Worm (Caenorhabditis elegans): ENCODE data around the gene cest-13.

The cest-13 gene

DNA sequence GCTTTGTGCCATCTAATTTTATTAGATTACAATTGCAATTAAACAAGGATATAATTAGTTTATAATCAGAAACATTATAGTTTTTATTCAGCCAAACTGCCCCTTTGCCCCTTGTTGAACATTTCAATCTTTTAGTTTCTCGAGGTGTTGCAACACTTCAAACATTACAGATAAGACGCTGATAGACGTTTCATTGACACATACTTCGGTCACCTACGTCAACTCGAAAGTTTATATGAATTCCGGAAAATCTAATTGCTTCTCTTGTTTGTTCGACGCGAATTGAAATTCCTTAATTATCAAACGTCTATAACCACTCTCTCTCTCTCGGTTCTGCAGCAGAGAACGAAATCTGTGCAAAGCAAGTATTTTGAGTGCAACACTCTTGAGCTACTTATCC lies 7.2 kb downstream of the cest-13 start:
- no peak for TF ChIP-seq nhr-237 (tag; optimal IDR thresholded peaks at IDR 0.05)
- TF ChIP-seq elt-2 (tag; optimal IDR thresholded peaks at IDR 0.05): peak; percentile 13
- no peak for TF ChIP-seq ceh-63 (GFP tag; optimal IDR thresholded peaks at IDR 0.05)

DNA sequence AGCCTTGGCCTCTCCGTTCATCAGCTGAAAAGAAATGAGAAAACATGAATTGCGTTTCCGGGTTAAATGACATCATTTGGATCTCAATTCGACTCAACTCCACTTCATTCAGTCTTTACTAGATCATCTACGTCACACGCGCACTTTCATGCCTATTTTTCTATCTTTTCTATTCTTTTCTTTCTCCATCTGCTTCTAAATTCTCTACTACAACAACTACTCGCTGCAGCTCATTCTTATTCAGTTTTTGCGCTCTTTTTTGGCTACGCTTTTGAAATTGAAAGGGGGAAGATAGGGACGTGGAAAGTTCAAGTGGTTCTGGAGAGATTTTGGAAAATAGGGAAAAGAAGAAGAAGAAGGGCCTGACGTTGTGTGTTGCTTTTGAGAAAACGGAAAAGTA lies 8.5 kb downstream of the cest-13 start:
- TF ChIP-seq fkh-4 (tag; optimal IDR thresholded peaks at IDR 0.05; ENCODE audit: borderline replicate concordance) (no peak), snu-23 (GFP tag; optimal IDR thresholded peaks at IDR 0.05) (peak; percentile 16), nhr-84 (tag; optimal IDR thresholded peaks at IDR 0.05) (no peak), zip-4 (GFP tag; optimal IDR thresholded peaks at IDR 0.05) (no peak), swsn-7 (tag; optimal IDR thresholded peaks at IDR 0.05) (peak; percentile 15), blmp-1 (tag; optimal IDR thresholded peaks at IDR 0.05) (peak; percentile 3), ceh-63 (GFP tag; optimal IDR thresholded peaks at IDR 0.05) (no peak), aly-2 (tag; optimal IDR thresholded peaks at IDR 0.05) (no peak), nhr-47 (tag; optimal IDR thresholded peaks at IDR 0.05) (peak; percentile 50), mdl-1 (tag; optimal IDR thresholded peaks at IDR 0.05) (peak in 1 of 2 experiments; percentile 0), F16B12.6 (tag; optimal IDR thresholded peaks at IDR 0.05) (no peak), mep-1 (tag; optimal IDR thresholded peaks at IDR 0.05) (peak; percentile 54), ets-5 (GFP tag; IDR thresholded peaks at IDR 0.05) (no peak), lin-14 (GFP tag; optimal IDR thresholded peaks at IDR 0.05) (peak; percentile 93), isw-1 (GFP tag; IDR thresholded peaks at IDR 0.05) (peak; percentile 19; the same call in 1 of the 2 replicates), nhr-20 (tag; optimal IDR thresholded peaks at IDR 0.05) (peak; percentile 21), ceh-82 (tag; optimal IDR thresholded peaks at IDR 0.05) (peak in 1 of 3 experiments; percentile 32), dpl-1 (GFP tag; optimal IDR thresholded peaks at IDR 0.05) (peak in 1 of 3 experiments; percentile 18), ces-1 (GFP tag; optimal IDR thresholded peaks at IDR 0.05) (peak; percentile 8), lsy-2 (tag; optimal IDR thresholded peaks at IDR 0.05) (peak; percentile 14 to 61), fos-1 (tag; optimal IDR thresholded peaks at IDR 0.05) (peak; percentile 7), fkh-10 (GFP tag; optimal IDR thresholded peaks at IDR 0.05) (peak; percentile 88), efl-3 (GFP tag; optimal IDR thresholded peaks at IDR 0.05) (no peak), efl-1 (optimal IDR thresholded peaks at IDR 0.05) (peak; percentile 7 to 21), efl-1 (GFP tag; optimal IDR thresholded peaks at IDR 0.05 in 1 of 2) (no peak), ceh-8 (GFP tag; optimal IDR thresholded peaks at IDR 0.05) (peak; percentile 12), xbp-1 (tag; optimal IDR thresholded peaks at IDR 0.05) (peak; percentile 32), egl-27 (tag; optimal IDR thresholded peaks at IDR 0.05) (peak in 1 of 2 experiments; percentile 4), rnt-1 (tag; optimal IDR thresholded peaks at IDR 0.05) (peak; percentile 18), lin-13 (GFP tag; optimal IDR thresholded peaks at IDR 0.05) (peak; percentile 0), ztf-4 (tag; optimal IDR thresholded peaks at IDR 0.05) (peak; percentile 39), zag-1 (tag; optimal IDR thresholded peaks at IDR 0.05) (peak; percentile 63), tbx-2 (tag; optimal IDR thresholded peaks at IDR 0.05) (peak; percentile 64), mef-2 (tag; optimal IDR thresholded peaks at IDR 0.05) (peak; percentile 33), fkh-8 (tag; optimal IDR thresholded peaks at IDR 0.05) (peak; percentile 81), unc-86 (tag; optimal IDR thresholded peaks at IDR 0.05) (peak; percentile 52), nhr-71 (tag; optimal IDR thresholded peaks at IDR 0.05) (peak; percentile 73), lin-35 (GFP tag; optimal IDR thresholded peaks at IDR 0.05) (no peak)

DNA sequence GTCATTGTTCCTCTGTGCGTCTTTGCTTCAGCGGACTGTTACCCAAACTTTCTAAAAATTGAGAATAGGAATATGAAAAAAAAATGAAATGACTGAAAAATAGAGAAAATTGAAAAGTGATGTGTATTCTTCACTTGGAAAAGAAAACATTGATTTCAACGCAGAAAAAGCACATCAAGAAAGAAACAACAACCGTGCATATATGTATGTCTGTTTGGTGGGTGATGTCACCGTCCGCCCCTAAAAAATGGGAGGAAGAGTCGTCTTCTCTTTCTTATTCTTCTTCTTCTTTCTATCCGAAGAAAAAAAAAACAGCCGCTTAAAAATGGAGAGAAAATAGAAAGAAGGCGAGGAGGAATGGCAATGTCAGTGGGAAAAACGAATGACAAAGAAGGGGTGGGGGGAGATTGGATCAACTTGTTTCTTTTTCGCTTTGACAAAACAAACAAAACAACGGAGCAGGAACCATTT lies 10.5 kb downstream of the cest-13 start, which contains the start of gene nkb-3:
Gene nkb-3, minus strand, starts transcription at position 51 of the 471 bp plus-strand sequence.
- TF ChIP-seq nhr-77 (tag; optimal IDR thresholded peaks at IDR 0.05): no peak
- no peak for TF ChIP-seq nhr-76 (tag; optimal IDR thresholded peaks at IDR 0.05)
- TF ChIP-seq ceh-90 (tag; optimal IDR thresholded peaks at IDR 0.05): no peak
- peak; percentile 18 for TF ChIP-seq mep-1 (tag; optimal IDR thresholded peaks at IDR 0.05)
- TF ChIP-seq fkh-4 (tag; optimal IDR thresholded peaks at IDR 0.05; ENCODE audit: borderline replicate concordance): no peak
- no peak for TF ChIP-seq hlh-17 (GFP tag; optimal IDR thresholded peaks at IDR 0.05; ENCODE audit: borderline replicate concordance)
- TF ChIP-seq pax-3 (tag; optimal IDR thresholded peaks at IDR 0.05): no peak
- no peak for TF ChIP-seq xbp-1 (tag; optimal IDR thresholded peaks at IDR 0.05)
- no peak for TF ChIP-seq ama-1 (optimal IDR thresholded peaks at IDR 0.05)
- no peak for TF ChIP-seq nhr-47 (tag; optimal IDR thresholded peaks at IDR 0.05)
- no peak for TF ChIP-seq sox-4 (tag; optimal IDR thresholded peaks at IDR 0.05)
- no peak for TF ChIP-seq egl-13 (tag; optimal IDR thresholded peaks at IDR 0.05)
- no peak for TF ChIP-seq blmp-1 (tag; optimal IDR thresholded peaks at IDR 0.05)
- no peak for TF ChIP-seq C34B4.2 (tag; optimal IDR thresholded peaks at IDR 0.05)
- no peak for TF ChIP-seq efl-3 (GFP tag; optimal IDR thresholded peaks at IDR 0.05)
- peak; percentile 18 for TF ChIP-seq fkh-10 (GFP tag; optimal IDR thresholded peaks at IDR 0.05)
- TF ChIP-seq ztf-4 (tag; optimal IDR thresholded peaks at IDR 0.05): no peak
- TF ChIP-seq ets-5 (GFP tag; IDR thresholded peaks at IDR 0.05): no peak
- no peak for TF ChIP-seq nhr-85 (tag)
- peak; percentile 11 for TF ChIP-seq unc-86 (tag; optimal IDR thresholded peaks at IDR 0.05)
- TF ChIP-seq unc-130 (tag; optimal IDR thresholded peaks at IDR 0.05): no peak
- TF ChIP-seq F16B12.6 (tag; optimal IDR thresholded peaks at IDR 0.05): no peak

Measured in whole organism, L1 larva.